Worm (Caenorhabditis elegans): Measurements from ENCODE around the gene Y17D7C.1.
"Not testable (repeated sequence)": the region's sequence is repeated elsewhere in the genome, so short reads cannot be mapped to it uniquely, and the experiment has no call there.

Y17D7C.1 gene

ce11 chrV:18753036-18753435 is 46.7 kb downstream of the Y17D7C.1 start, which contains the start of gene F11D11.6:
Gene F11D11.6, minus strand, starts transcription at chrV:18753136.
- no peak for TF ChIP-seq die-1 (tag; optimal IDR thresholded peaks at IDR 0.05)
- no peak for TF ChIP-seq ets-4 (GFP tag; optimal IDR thresholded peaks at IDR 0.05)
- no peak for TF ChIP-seq nfya-1 (tag; optimal IDR thresholded peaks at IDR 0.05; ENCODE audit: borderline replicate concordance, insufficient read depth)
- no peak for TF ChIP-seq hlh-26 (GFP tag; conservative IDR thresholded peaks at IDR 0.05)
- no peak for TF ChIP-seq ztf-26 (tag; optimal IDR thresholded peaks at IDR 0.05)
- no peak for TF ChIP-seq ceh-91 (GFP tag; IDR thresholded peaks at IDR 0.05)
- no peak for TF ChIP-seq sea-2 (GFP tag; IDR thresholded peaks at IDR 0.05)
- TF ChIP-seq ceh-79 (tag; optimal IDR thresholded peaks at IDR 0.05) = no peak
- no peak for TF ChIP-seq pbrm-1 (GFP tag; IDR thresholded peaks at IDR 0.05)
- TF ChIP-seq athp-1 (tag; optimal IDR thresholded peaks at IDR 0.05) = no peak
- TF ChIP-seq nhr-80 (tag; optimal IDR thresholded peaks at IDR 0.05) = no peak
- TF ChIP-seq chd-7 (tag; optimal IDR thresholded peaks at IDR 0.05) = no peak
- TF ChIP-seq K11D2.4 (GFP tag; IDR thresholded peaks at IDR 0.05) = no peak
- TF ChIP-seq egrh-3 (GFP tag; IDR thresholded peaks at IDR 0.05) = no peak
- no peak for TF ChIP-seq efl-1 (GFP tag; optimal IDR thresholded peaks at IDR 0.05)
- no peak for TF ChIP-seq F57C9.4 (tag; optimal IDR thresholded peaks at IDR 0.05)
- no peak for TF ChIP-seq Y56A3A.18 (GFP tag; IDR thresholded peaks at IDR 0.05)
- no peak for TF ChIP-seq mel-28 (tag; optimal IDR thresholded peaks at IDR 0.05; ENCODE audit: borderline replicate concordance)
- TF ChIP-seq cebp-2 (GFP tag; IDR thresholded peaks at IDR 0.05) = no peak

- not testable (repeated sequence) for TF ChIP-seq ceh-58 (GFP tag; IDR thresholded peaks at IDR 0.05); nhr-120 (GFP tag; IDR thresholded peaks at IDR 0.05); zim-3 (tag; optimal IDR thresholded peaks at IDR 0.05)
Measured at ce11 chrV:18754328-18754727, 48.0 kb downstream of the Y17D7C.1 start, which contains the start of gene clec-254. Gene clec-254, minus strand, starts transcription at chrV:18754428.
